Fruit fly (Drosophila melanogaster): ENCODE results near the gene CG3939.

Gene CG3939

dm6 chrX:3162405-3163256 lies 12.2 kb upstream of the CG3939 start (continued):
- TF ChIP-seq Sox102F (GFP tag; optimal IDR thresholded peaks at IDR 0.05), result peak; percentile 93
- peak; percentile 92 for TF ChIP-seq CG15601 (tag; optimal IDR thresholded peaks at IDR 0.05)
- TF ChIP-seq Atf3 (GFP tag; optimal IDR thresholded peaks at IDR 0.05), result peak; percentile 90
- peak; percentile 91 for TF ChIP-seq CG2202 (tag; optimal IDR thresholded peaks at IDR 0.05)
- peak; percentile 89 for TF ChIP-seq repo (GFP tag; optimal IDR thresholded peaks at IDR 0.05)
- no peak for TF ChIP-seq exex (tag; optimal IDR thresholded peaks at IDR 0.05)
- TF ChIP-seq gsb (GFP tag; IDR thresholded peaks at IDR 0.05), result peak; percentile 75
- TF ChIP-seq CG16813 (GFP tag; IDR thresholded peaks at IDR 0.05; ENCODE audit: partially characterized antibody), result no peak
- peak; percentile 88 for TF ChIP-seq CG4730 (GFP tag; IDR thresholded peaks at IDR 0.05)
- no peak for TF ChIP-seq nerfin-2 (GFP tag; IDR thresholded peaks at IDR 0.05; ENCODE audit: partially characterized antibody)
- TF ChIP-seq h (optimal IDR thresholded peaks at IDR 0.05), result peak; percentile 41
- peak; percentile 95 for TF ChIP-seq dmrt99B (tag; optimal IDR thresholded peaks at IDR 0.05)
- peak; percentile 93 for TF ChIP-seq PHDP (tag; optimal IDR thresholded peaks at IDR 0.05)
- TF ChIP-seq ato (GFP tag; IDR thresholded peaks at IDR 0.05; ENCODE audit: partially characterized antibody), result no peak
- TF ChIP-seq her (GFP tag; optimal IDR thresholded peaks at IDR 0.05), result peak; percentile 88
- peak; percentile 88 for TF ChIP-seq NfI (GFP tag; optimal IDR thresholded peaks at IDR 0.05)
- TF ChIP-seq ac (GFP tag; optimal IDR thresholded peaks at IDR 0.05), result peak; percentile 83
- TF ChIP-seq CG12236 (GFP tag; optimal IDR thresholded peaks at IDR 0.05), result peak; percentile 93
- peak; percentile 29 for TF ChIP-seq gfzf (GFP tag; optimal IDR thresholded peaks at IDR 0.05)
- peak; percentile 93 for TF ChIP-seq HLH3B (GFP tag; IDR thresholded peaks at IDR 0.05)
- TF ChIP-seq HLH4C (GFP tag; IDR thresholded peaks at IDR 0.05; ENCODE audit: partially characterized antibody), result 0 out of 3 replicates have a peak, but pooled peaks have one; percentile 15
- peak; percentile 67 for TF ChIP-seq sd (tag; optimal IDR thresholded peaks at IDR 0.05)
- peak; percentile 74 for TF ChIP-seq E2f2 (GFP tag; IDR thresholded peaks at IDR 0.05)
- TF ChIP-seq Xrp1 (GFP tag; IDR thresholded peaks at IDR 0.05), result peak; percentile 97
- TF ChIP-seq CG1603 (tag; optimal IDR thresholded peaks at IDR 0.05), result peak; percentile 98
- TF ChIP-seq CG33557 (GFP tag; optimal IDR thresholded peaks at IDR 0.05), result peak; percentile 91
- TF ChIP-seq Taf1 (GFP tag; IDR thresholded peaks at IDR 0.05), result peak; percentile 68
- peak; percentile 78 for TF ChIP-seq disco-r (GFP tag; optimal IDR thresholded peaks at IDR 0.05)
- peak; percentile 79 for TF ChIP-seq CG8281 (tag; optimal IDR thresholded peaks at IDR 0.05)
- peak; percentile 94 for TF ChIP-seq Hr3 (GFP tag; optimal IDR thresholded peaks at IDR 0.05)
- TF ChIP-seq Mad (GFP tag; optimal IDR thresholded peaks at IDR 0.05), result peak; percentile 91
- peak; percentile 51 for TF ChIP-seq vfl (GFP tag; optimal IDR thresholded peaks at IDR 0.05)
- TF ChIP-seq Hsf (GFP tag; optimal IDR thresholded peaks at IDR 0.05), result peak; percentile 95
- TF ChIP-seq CG13624 (GFP tag; optimal IDR thresholded peaks at IDR 0.05), result peak; percentile 88
- TF ChIP-seq Atf6 (GFP tag; IDR thresholded peaks at IDR 0.05), result peak; percentile 88
- peak; percentile 90 for TF ChIP-seq CG10267 (tag; optimal IDR thresholded peaks at IDR 0.05)
- TF ChIP-seq pita (GFP tag; optimal IDR thresholded peaks at IDR 0.05), result no peak
- TF ChIP-seq Gsc (GFP tag; IDR thresholded peaks at IDR 0.05), result peak; percentile 87
- TF ChIP-seq CG17912 (GFP tag; optimal IDR thresholded peaks at IDR 0.05), result no peak
- peak; percentile 81; the same call in 1 of the 2 replicates for TF ChIP-seq bowl (GFP tag; IDR thresholded peaks at IDR 0.05)
- TF ChIP-seq salm (tag; optimal IDR thresholded peaks at IDR 0.05), result peak; percentile 90
- peak; percentile 94 for TF ChIP-seq Chrac-16 (GFP tag; optimal IDR thresholded peaks at IDR 0.05)
- TF ChIP-seq BtbVII (GFP tag; optimal IDR thresholded peaks at IDR 0.05), result peak; percentile 83
- TF ChIP-seq CG6791 (GFP tag; IDR thresholded peaks at IDR 0.05; ENCODE audit: partially characterized antibody), result no peak
- TF ChIP-seq stwl (tag; optimal IDR thresholded peaks at IDR 0.05), result peak; percentile 32
- peak; percentile 89 for TF ChIP-seq CG5245 (GFP tag; optimal IDR thresholded peaks at IDR 0.05)
- peak; percentile 91 for TF ChIP-seq ind (GFP tag; optimal IDR thresholded peaks at IDR 0.05)
- TF ChIP-seq org-1 (GFP tag; optimal IDR thresholded peaks at IDR 0.05), result peak; percentile 96
- TF ChIP-seq row (GFP tag; IDR thresholded peaks at IDR 0.05), result peak; percentile 96
